Worm (Caenorhabditis elegans): ENCODE results near the gene F54D5.9.

F54D5.9 gene

ce11 chrII:11536505-11536904, 8.1 kb downstream of the F54D5.9 start:
- TF ChIP-seq unc-120 (tag; optimal IDR thresholded peaks at IDR 0.05; ENCODE audit: poor library complexity, severe bottlenecking), result no peak
- TF ChIP-seq bed-3 (GFP tag; optimal IDR thresholded peaks at IDR 0.05), result no peak
- TF ChIP-seq ces-1 (GFP tag; optimal IDR thresholded peaks at IDR 0.05), result peak; percentile 36
- TF ChIP-seq ceh-83 (GFP tag; optimal IDR thresholded peaks at IDR 0.05), result no peak

DNA sequence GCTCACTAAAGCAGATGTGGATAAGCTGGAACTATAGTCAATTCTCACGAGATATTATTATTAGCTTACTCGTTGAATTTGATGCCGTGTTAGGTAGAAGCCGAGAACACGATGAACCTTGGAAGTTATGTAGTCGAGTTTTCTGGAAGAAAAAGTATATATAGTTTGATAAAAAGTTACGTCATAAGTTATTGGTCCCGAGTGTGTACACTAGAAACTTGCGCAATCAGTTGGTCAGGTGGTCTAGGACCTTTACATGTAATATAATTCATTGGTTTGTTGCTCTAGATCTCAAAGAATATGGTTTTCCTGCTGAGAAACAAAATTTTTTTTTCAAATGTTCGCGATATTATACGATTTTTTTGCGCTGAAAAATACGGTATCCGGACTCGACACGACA, 8.7 kb downstream of the F54D5.9 start:
- TF ChIP-seq zip-8 (tag; optimal IDR thresholded peaks at IDR 0.05) (peak; percentile 99), ces-1 (GFP tag; optimal IDR thresholded peaks at IDR 0.05) (no peak)

DNA sequence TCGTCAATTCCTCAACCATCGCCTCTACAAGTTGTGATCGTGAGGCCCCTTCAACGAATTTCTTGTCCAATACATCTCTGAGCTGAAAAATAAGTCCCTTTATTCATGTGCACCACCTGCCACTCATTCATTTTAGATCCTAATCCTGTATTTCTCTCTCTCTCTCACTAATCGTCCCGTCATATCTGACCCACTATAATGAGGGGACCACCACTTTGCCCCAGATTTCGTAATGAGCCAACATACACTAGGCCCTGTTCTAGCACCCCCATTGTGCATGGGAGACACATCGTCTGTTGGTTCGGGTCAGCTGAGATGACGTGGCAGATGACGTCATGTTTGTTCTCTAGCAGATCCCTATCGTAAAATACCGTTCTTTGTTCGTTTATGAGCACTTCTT, 9.2 kb downstream of the F54D5.9 start:
- TF ChIP-seq unc-62 (GFP tag; optimal IDR thresholded peaks at IDR 0.05) (peak; percentile 45), ceh-39 (tag; optimal IDR thresholded peaks at IDR 0.05) (peak; percentile 41), ceh-43 (GFP tag; optimal IDR thresholded peaks at IDR 0.05) (peak; percentile 20), cnd-1 (tag; optimal IDR thresholded peaks at IDR 0.05) (peak; percentile 66), nhr-2 (tag; optimal IDR thresholded peaks at IDR 0.05) (peak; percentile 82), ces-1 (GFP tag; optimal IDR thresholded peaks at IDR 0.05) (peak; percentile 35), snpc-4 (tag; optimal IDR thresholded peaks at IDR 0.05) (no peak), blmp-1 (tag; optimal IDR thresholded peaks at IDR 0.05) (no peak), mls-2 (tag; optimal IDR thresholded peaks at IDR 0.05) (peak; percentile 73), sem-2 (GFP tag; optimal IDR thresholded peaks at IDR 0.05) (peak; percentile 40), ztf-11 (tag; optimal IDR thresholded peaks at IDR 0.05) (peak; percentile 22), drap-1 (GFP tag; optimal IDR thresholded peaks at IDR 0.05) (peak; percentile 61), tbx-8 (GFP tag; optimal IDR thresholded peaks at IDR 0.05) (no peak), sptf-1 (tag; optimal IDR thresholded peaks at IDR 0.05) (peak; percentile 76), nhr-76 (tag; optimal IDR thresholded peaks at IDR 0.05) (no peak)

ce11 chrII:11534429-11535099, 10.1 kb downstream of the F54D5.9 start, which contains the start of gene Y62F5A.12:
Y62F5A.12 (minus strand) TSS chrII:11534479.
- TF ChIP-seq mep-1 (tag; optimal IDR thresholded peaks at IDR 0.05), result peak; percentile 85
- TF ChIP-seq lsy-2 (tag; optimal IDR thresholded peaks at IDR 0.05), result peak; percentile 46
- peak; percentile 49 for TF ChIP-seq M03D4.4 (tag; optimal IDR thresholded peaks at IDR 0.05)
- TF ChIP-seq ham-2 (GFP tag; optimal IDR thresholded peaks at IDR 0.05), result peak; percentile 26
- TF ChIP-seq ces-1 (GFP tag; optimal IDR thresholded peaks at IDR 0.05), result peak; percentile 61
- peak; percentile 79 for TF ChIP-seq unc-120 (tag; optimal IDR thresholded peaks at IDR 0.05; ENCODE audit: poor library complexity, severe bottlenecking)
- TF ChIP-seq lin-13 (tag; optimal IDR thresholded peaks at IDR 0.05), result peak; percentile 77
- TF ChIP-seq cnd-1 (tag; optimal IDR thresholded peaks at IDR 0.05), result peak; percentile 68
- TF ChIP-seq nhr-237 (tag; optimal IDR thresholded peaks at IDR 0.05), result peak; percentile 1
- peak; percentile 6 for TF ChIP-seq tbx-8 (GFP tag; optimal IDR thresholded peaks at IDR 0.05)
- TF ChIP-seq bed-3 (GFP tag; optimal IDR thresholded peaks at IDR 0.05), result peak; percentile 17
- peak; percentile 57 for TF ChIP-seq drap-1 (GFP tag; optimal IDR thresholded peaks at IDR 0.05)
- TF ChIP-seq lin-32 (GFP tag; optimal IDR thresholded peaks at IDR 0.05), result peak; percentile 56
- TF ChIP-seq hlh-1 (tag; optimal IDR thresholded peaks at IDR 0.05), result peak; percentile 7
- TF ChIP-seq sptf-1 (tag; optimal IDR thresholded peaks at IDR 0.05), result peak; percentile 95
- TF ChIP-seq pha-4 (tag; optimal IDR thresholded peaks at IDR 0.05), result peak; percentile 22
- TF ChIP-seq mls-2 (tag; optimal IDR thresholded peaks at IDR 0.05), result peak; percentile 52

ce11 chrII:11533716-11534115, 10.9 kb downstream of the F54D5.9 start, which contains the start of gene mdt-8:
mdt-8 (minus strand) TSS chrII:11533816.
- TF ChIP-seq snpc-4 (tag; optimal IDR thresholded peaks at IDR 0.05) (no peak), flh-1 (GFP tag; optimal IDR thresholded peaks at IDR 0.05) (no peak), mep-1 (tag; optimal IDR thresholded peaks at IDR 0.05) (no peak)

DNA sequence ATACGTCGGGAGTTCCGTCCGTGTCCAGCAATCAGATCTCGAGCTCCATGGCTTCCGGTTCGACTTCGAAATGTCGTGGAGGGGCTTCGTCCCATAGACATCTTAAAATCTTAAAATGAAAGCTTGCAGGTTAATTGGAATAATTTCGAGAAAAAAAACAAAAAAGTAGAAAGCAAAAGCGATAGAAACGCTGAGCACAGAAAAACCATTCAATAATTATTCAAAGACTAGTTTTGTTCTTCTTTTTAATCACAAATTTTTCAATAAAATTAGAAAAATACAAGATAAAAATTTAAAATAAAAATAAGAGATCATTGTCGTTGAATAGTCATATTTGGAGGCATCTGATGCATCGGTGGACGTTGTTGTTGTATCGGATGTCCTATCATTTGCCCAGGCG, 17.7 kb downstream of the F54D5.9 start, which contains the start of gene age-1:
Gene age-1 (minus strand): TSS at position 101 of the 400 bp plus-strand sequence.
- no peak for TF ChIP-seq elt-1 (tag; optimal IDR thresholded peaks at IDR 0.05; ENCODE audit: borderline replicate concordance, insufficient read depth)
- no peak for TF ChIP-seq blmp-1 (tag; optimal IDR thresholded peaks at IDR 0.05)
